Worm (Caenorhabditis elegans): ENCODE results near the gene H40L08.2.

DNA sequence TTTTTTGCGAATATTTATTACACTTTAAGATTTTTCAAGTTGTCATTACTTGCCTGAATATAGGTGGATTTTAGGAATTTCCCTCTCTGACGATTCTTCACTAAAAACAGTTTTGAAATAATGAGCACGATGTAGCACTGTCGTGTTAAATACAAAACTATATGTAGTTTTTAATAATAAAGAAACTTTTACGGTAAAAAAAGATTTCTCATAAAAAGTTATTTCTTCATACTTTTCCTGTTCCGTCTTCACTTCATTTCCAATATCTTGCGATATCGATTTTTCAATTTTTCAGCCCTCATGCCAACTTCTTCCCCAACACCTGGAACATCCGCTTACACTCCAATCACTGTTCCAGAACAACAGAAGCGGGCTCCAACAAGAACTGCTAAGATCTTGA is 25.2 kb downstream of the H40L08.2 start, which contains the start of gene H03G16.6:
- TF ChIP-seq unc-62 (GFP tag; optimal IDR thresholded peaks at IDR 0.05) (no peak), elt-3 (tag; optimal IDR thresholded peaks at IDR 0.05) (no peak), zag-1 (tag; optimal IDR thresholded peaks at IDR 0.05) (no peak), sea-2 (GFP tag; optimal IDR thresholded peaks at IDR 0.05) (no peak), ama-1 (optimal IDR thresholded peaks at IDR 0.05) (no peak), pqm-1 (tag; optimal IDR thresholded peaks at IDR 0.05) (no peak), fkh-10 (GFP tag; optimal IDR thresholded peaks at IDR 0.05) (no peak), nhr-77 (tag; optimal IDR thresholded peaks at IDR 0.05) (no peak), nhr-237 (tag; optimal IDR thresholded peaks at IDR 0.05) (no peak), pha-4 (tag; optimal IDR thresholded peaks at IDR 0.05) (no peak), nhr-23 (tag; optimal IDR thresholded peaks at IDR 0.05) (no peak), ztf-4 (tag; optimal IDR thresholded peaks at IDR 0.05) (no peak)
